Fruit fly (Drosophila melanogaster) whole organism, embryonic: Measurements from ENCODE around the gene Polr1D.

Experiments used
- BEAF-32 ChIP-seq: fragments of 200-800 bp; sonication (Bioruptor generic); optimal IDR thresholded peaks from 3 replicates; lab custom pipeline; 2017; ENCODE audit warnings: missing biosample characterization, missing genetic modification characterization, mild to moderate bottlenecking, moderate library complexity, missing genetic modification reagents
- CG10209 ChIP-seq: fragments of 200-800 bp; sonication (Bioruptor generic); optimal IDR thresholded peaks from 3 replicates; lab custom pipeline; 2017; ENCODE audit warnings: missing biosample characterization, mild to moderate bottlenecking, missing genetic modification characterization, missing genetic modification reagents
- CG10321 ChIP-seq: fragments of 200-800 bp; sonication (Bioruptor generic); IDR thresholded peaks from 2 replicates; pipeline ENCODE4 v1.3.6; 2022; ENCODE audit warnings: missing biosample characterization, missing genetic modification characterization
- CG10543 ChIP-seq: fragments of 200-800 bp; sonication (Bioruptor generic); optimal IDR thresholded peaks from 3 replicates; lab custom pipeline; 2017; ENCODE audit warnings: missing biosample characterization, mild to moderate bottlenecking, missing genetic modification characterization, moderate library complexity
- CG15269 ChIP-seq: fragments of 200-800 bp; sonication (Bioruptor generic); optimal IDR thresholded peaks from 2 replicates; lab custom pipeline; 2018; ENCODE audit warnings: missing biosample characterization, mild to moderate bottlenecking, missing genetic modification characterization, moderate library complexity
- CG16779 ChIP-seq: fragments of 200-800 bp; sonication (Bioruptor generic); IDR thresholded peaks from 2 replicates; pipeline ENCODE4 v1.3.6; 2022; ENCODE audit warnings: missing biosample characterization, missing genetic modification characterization
- CG16863 ChIP-seq: fragments of 200-800 bp; sonication (Bioruptor generic); optimal IDR thresholded peaks from 3 replicates; lab custom pipeline; 2016; ENCODE audit warnings: missing biosample characterization, missing genetic modification characterization
- CG2202 ChIP-seq: fragments of 200-800 bp; sonication (Bioruptor generic); optimal IDR thresholded peaks from 2 replicates; lab custom pipeline; 2018; ENCODE audit warnings: missing biosample characterization, mild to moderate bottlenecking, missing genetic modification characterization
- CG31365 ChIP-seq: fragments of 200-800 bp; sonication (Bioruptor generic); optimal IDR thresholded peaks from 2 replicates; lab custom pipeline; 2018; ENCODE audit warnings: missing biosample characterization, mild to moderate bottlenecking, missing genetic modification characterization
- CG32532 ChIP-seq: fragments of 200-800 bp; sonication (Bioruptor generic); IDR thresholded peaks from 2 replicates; pipeline ENCODE4 v1.3.6; 2022; ENCODE audit warnings: missing biosample characterization, missing genetic modification characterization
- CG34224 ChIP-seq: fragments of 200-800 bp; sonication (Bioruptor generic); IDR thresholded peaks from 3 replicates; pipeline ENCODE4 v1.3.6; 2022; ENCODE audit warnings: missing biosample characterization, missing genetic modification characterization; ENCODE audit not compliant: partially characterized antibody
- CG34376 ChIP-seq: fragments of 200-800 bp; sonication (Bioruptor generic); optimal IDR thresholded peaks from 2 replicates; lab custom pipeline; 2018; ENCODE audit warnings: missing biosample characterization, mild to moderate bottlenecking, missing genetic modification characterization
- CG3726 ChIP-seq: fragments of 200-800 bp; sonication (Bioruptor generic); IDR thresholded peaks from 3 replicates; pipeline ENCODE4, ENCODE4 v1.3.6; 2022; ENCODE audit warnings: missing biosample characterization, missing genetic modification characterization
- CG6272 ChIP-seq: fragments of 200-800 bp; sonication (Bioruptor generic); IDR thresholded peaks from 2 replicates; pipeline ENCODE4 v1.3.6; 2022; ENCODE audit warnings: missing biosample characterization, missing genetic modification characterization
- CG7963 ChIP-seq: fragments of 200-800 bp; sonication (Bioruptor generic); IDR thresholded peaks from 3 replicates; pipeline ENCODE4 v1.3.6; 2022; ENCODE audit warnings: missing biosample characterization, missing genetic modification characterization; ENCODE audit not compliant: partially characterized antibody
- CG9437 ChIP-seq: fragments of 200-800 bp; sonication (Bioruptor generic); optimal IDR thresholded peaks from 2 replicates; lab custom pipeline; 2018; ENCODE audit warnings: missing biosample characterization, mild to moderate bottlenecking, missing genetic modification characterization
- CG9727 ChIP-seq: fragments of 200-800 bp; sonication (Bioruptor generic); optimal IDR thresholded peaks from 3 replicates; lab custom pipeline; 2017; ENCODE audit warnings: missing biosample characterization, mild to moderate bottlenecking, missing genetic modification characterization
- Chrac-16 ChIP-seq: fragments of 200-800 bp; sonication (Bioruptor generic); optimal IDR thresholded peaks from 3 replicates; lab custom pipeline; 2016; ENCODE audit warnings: missing biosample characterization, missing genetic modification characterization
- CoRest ChIP-seq: fragments of 200-800 bp; sonication (Bioruptor generic); optimal IDR thresholded peaks from 3 replicates; lab custom pipeline; 2018; ENCODE audit warnings: missing biosample characterization, mild to moderate bottlenecking, missing genetic modification characterization, moderate library complexity
- CrebB ChIP-seq: fragments of 200-800 bp; sonication (Bioruptor generic); optimal IDR thresholded peaks from 3 replicates; lab custom pipeline; 2018; ENCODE audit warnings: missing biosample characterization, mild to moderate bottlenecking, missing genetic modification characterization
- Dp ChIP-seq: fragments of 200-800 bp; sonication (Bioruptor generic); optimal IDR thresholded peaks from 2 replicates; lab custom pipeline; 2018; ENCODE audit warnings: missing biosample characterization, mild to moderate bottlenecking, missing genetic modification characterization, moderate library complexity
- Ets97D ChIP-seq: fragments of 200-800 bp; sonication (Bioruptor generic); optimal IDR thresholded peaks from 3 replicates; lab custom pipeline; 2016; ENCODE audit warnings: missing biosample characterization, missing genetic modification characterization
- Fer1 ChIP-seq: fragments of 200-800 bp; sonication (Bioruptor generic); optimal IDR thresholded peaks from 2 replicates; lab custom pipeline; 2017; ENCODE audit warnings: missing biosample characterization, mild to moderate bottlenecking, missing genetic modification characterization
- GATAe ChIP-seq: fragments of 200-800 bp; sonication (Bioruptor generic); conservative IDR thresholded peaks from 2 replicates; pipeline ENCODE4 v1.3.6; 2022; ENCODE audit warnings: missing biosample characterization, missing genetic modification characterization
- Gug ChIP-seq: fragments of 200-800 bp; sonication (Bioruptor generic); IDR thresholded peaks from 4 replicates; pipeline ENCODE4 v1.3.6; 2022; ENCODE audit warnings: missing biosample characterization, missing genetic modification characterization
- Kr ChIP-seq: fragments of 200-800 bp; sonication (Bioruptor generic); optimal IDR thresholded peaks from 2 replicates; lab custom pipeline; 2017; ENCODE audit warnings: missing biosample characterization, mild to moderate bottlenecking, missing genetic modification characterization
- NK7.1 ChIP-seq: fragments of 200-800 bp; sonication (Bioruptor generic); optimal IDR thresholded peaks from 3 replicates; lab custom pipeline; 2016; ENCODE audit warnings: missing biosample characterization, missing genetic modification characterization
- Sin3A ChIP-seq: fragments of >200 bp; optimal IDR thresholded peaks from 2 replicates; lab custom pipeline; 2018
- Sox102F ChIP-seq: fragments of 200-800 bp; sonication (Bioruptor generic); optimal IDR thresholded peaks from 2 replicates; lab custom pipeline; 2018; ENCODE audit warnings: missing biosample characterization, mild to moderate bottlenecking, missing genetic modification characterization, moderate library complexity
- Sry-β ChIP-seq: fragments of 200-800 bp; sonication (Bioruptor generic); optimal IDR thresholded peaks from 2 replicates; lab custom pipeline; 2018; ENCODE audit warnings: missing biosample characterization, mild to moderate bottlenecking, missing genetic modification characterization, moderate library complexity
- Sry-δ ChIP-seq: fragments of 200-800 bp; sonication (Bioruptor generic); optimal IDR thresholded peaks from 2 replicates; lab custom pipeline; 2016; ENCODE audit warnings: missing biosample characterization, missing genetic modification characterization
- Trl ChIP-seq, 3 experiments: fragments of >200 bp in 2 of 3; fragments of 200-800 bp in 1 of 3; sonication (Bioruptor generic) in 1 of 3; optimal IDR thresholded peaks; 2 replicates in 1 of 3; 3 replicates in 2 of 3; lab custom pipeline; 2016 to 2017; ENCODE audit warnings: missing biosample characterization in 1 of 3, missing genetic modification characterization in 1 of 3
- Xbp1 ChIP-seq: fragments of 200-800 bp; sonication (Bioruptor generic); optimal IDR thresholded peaks from 3 replicates; lab custom pipeline; 2016; ENCODE audit warnings: missing biosample characterization, mild to moderate bottlenecking, missing genetic modification characterization
- aop ChIP-seq: fragments of 200-800 bp; sonication (Bioruptor generic); IDR thresholded peaks from 2 replicates; pipeline ENCODE4 v1.3.6; 2022; ENCODE audit warnings: missing biosample characterization, missing genetic modification characterization
- disco-r ChIP-seq: fragments of 200-800 bp; sonication (Bioruptor generic); optimal IDR thresholded peaks from 2 replicates; lab custom pipeline; 2016; ENCODE audit warnings: missing biosample characterization, missing genetic modification characterization
- dpn ChIP-seq, 2 experiments: fragments of 200-800 bp; sonication (Bioruptor generic); optimal IDR thresholded peaks; 3 replicates each; lab custom pipeline; 2016; ENCODE audit warnings: missing biosample characterization in 2 of 2, missing genetic modification characterization in 2 of 2
- ewg ChIP-seq: fragments of 200-800 bp; sonication (Bioruptor generic); optimal IDR thresholded peaks from 3 replicates; lab custom pipeline; 2017; ENCODE audit warnings: mild to moderate bottlenecking, missing biosample characterization, missing genetic modification reagents, missing genetic modification characterization
- gcm ChIP-seq: fragments of 200-800 bp; sonication (Bioruptor generic); optimal IDR thresholded peaks from 2 replicates; lab custom pipeline; 2019; ENCODE audit warnings: missing biosample characterization, mild to moderate bottlenecking, missing genetic modification characterization, moderate library complexity
- ham ChIP-seq: fragments of 200-800 bp; sonication (Bioruptor generic); IDR thresholded peaks from 2 replicates; pipeline ENCODE4 v1.3.6; 2022; ENCODE audit warnings: missing biosample characterization, missing genetic modification characterization
- maf-S ChIP-seq: fragments of 200-800 bp; sonication (Bioruptor generic); optimal IDR thresholded peaks from 2 replicates; lab custom pipeline; 2016; ENCODE audit warnings: missing biosample characterization, missing genetic modification characterization
- nerfin-2 ChIP-seq: fragments of 200-800 bp; sonication (Bioruptor generic); IDR thresholded peaks from 2 replicates; pipeline ENCODE4 v1.3.6; 2022; ENCODE audit warnings: missing biosample characterization, missing genetic modification characterization; ENCODE audit not compliant: partially characterized antibody
- pfk ChIP-seq: fragments of 200-800 bp; sonication (Bioruptor generic); optimal IDR thresholded peaks from 2 replicates; lab custom pipeline; 2018; ENCODE audit warnings: missing biosample characterization, mild to moderate bottlenecking, missing genetic modification characterization, moderate library complexity
- phol ChIP-seq: fragments of 200-800 bp; sonication (Bioruptor generic); optimal IDR thresholded peaks from 3 replicates; lab custom pipeline; 2018; ENCODE audit warnings: missing biosample characterization, mild to moderate bottlenecking, missing genetic modification characterization, moderate library complexity
- prd ChIP-seq, 3 experiments: fragments of >200 bp in 2 of 3; fragments of 200-800 bp in 1 of 3; sonication (Bioruptor generic) in 1 of 3; optimal IDR thresholded peaks in 2 of 3; IDR thresholded peaks in 1 of 3; 2 replicates in 2 of 3; 3 replicates in 1 of 3; pipeline versions ENCODE4 v1.3.6 to Lab custom; 2017 to 2022; ENCODE audit warnings: missing biosample characterization in 1 of 3, missing genetic modification characterization in 1 of 3
- sens-2 ChIP-seq: fragments of 200-800 bp; sonication (Bioruptor generic); IDR thresholded peaks from 2 replicates; pipeline ENCODE4 v1.3.6; 2022; ENCODE audit warnings: missing biosample characterization, missing genetic modification characterization
- tx ChIP-seq: fragments of 200-800 bp; sonication (Bioruptor generic); optimal IDR thresholded peaks from 2 replicates; lab custom pipeline; 2016; ENCODE audit warnings: missing biosample characterization, missing genetic modification characterization
- wek ChIP-seq: fragments of 200-800 bp; sonication (Bioruptor generic); optimal IDR thresholded peaks from 3 replicates; lab custom pipeline; 2018; ENCODE audit warnings: missing biosample characterization, mild to moderate bottlenecking, missing genetic modification characterization, moderate library complexity
- zfh2 ChIP-seq: fragments of 200-800 bp; sonication (Bioruptor generic); optimal IDR thresholded peaks from 2 replicates; lab custom pipeline; 2016; ENCODE audit warnings: missing biosample characterization, missing genetic modification characterization

The Polr1D gene

DNA sequence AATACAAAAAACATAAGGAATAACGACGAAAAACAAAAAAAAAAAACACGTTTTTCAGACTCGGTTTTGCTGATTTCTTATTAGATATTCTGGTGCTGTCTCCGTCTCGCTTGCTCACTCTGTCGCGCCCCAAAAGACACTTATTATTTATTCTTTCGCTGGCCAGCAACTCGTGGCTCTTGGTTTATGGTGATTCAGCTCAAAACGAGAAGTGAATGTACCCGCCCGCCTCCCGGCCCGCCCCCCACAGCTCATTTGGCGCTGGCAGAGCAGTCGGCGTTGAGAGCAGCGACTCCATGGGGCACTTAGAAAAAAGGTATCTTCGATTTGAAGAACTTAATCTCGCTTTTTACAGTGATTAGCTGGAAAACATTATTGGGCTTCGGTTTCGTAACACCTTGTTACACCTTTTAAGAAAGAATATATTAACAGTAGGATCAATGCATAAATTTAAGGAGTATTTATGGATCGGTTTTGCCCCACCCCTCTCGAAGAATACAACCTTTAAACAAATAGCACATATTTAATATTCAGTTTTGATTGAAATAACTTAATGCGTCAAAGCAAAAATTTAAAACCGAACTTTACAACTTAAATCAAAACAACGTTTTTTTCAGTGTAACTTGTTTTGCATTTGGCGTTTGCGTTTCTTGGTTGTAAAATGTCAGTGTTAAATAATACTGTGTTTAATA, 6.5 kb upstream of the Polr1D start (continued):
- peak; percentile 70 for TF ChIP-seq CG10209 (GFP tag; lab: Kevin White, UChicago)
- TF ChIP-seq CG15269 (tag; lab: Kevin White, UChicago), result peak; percentile 77
- TF ChIP-seq wek (GFP tag; lab: Kevin White, UChicago), result peak; percentile 31
- peak; percentile 51 for TF ChIP-seq ewg (GFP tag; lab: Kevin White, UChicago)
- TF ChIP-seq Xbp1 (GFP tag; lab: Kevin White, UChicago), result peak; percentile 73
- no peak for TF ChIP-seq BEAF-32 (GFP tag; lab: Kevin White, UChicago)
- peak; percentile 67 for TF ChIP-seq CG32532 (GFP tag; lab: Robert Waterston, UW)
- no peak for TF ChIP-seq CG31365
- TF ChIP-seq CG2202 (tag; lab: Kevin White, UChicago), result peak; percentile 73
- peak; percentile 67 for TF ChIP-seq gcm (GFP tag; lab: Kevin White, UChicago)
- peak; percentile 80 for TF ChIP-seq phol (tag; lab: Kevin White, UChicago)
- peak; percentile 48 for TF ChIP-seq CrebB
- peak; percentile 59 for TF ChIP-seq CG10543 (GFP tag; lab: Kevin White, UChicago)
- peak; percentile 58 for TF ChIP-seq Sox102F
- no peak for TF ChIP-seq aop (GFP tag; lab: Robert Waterston, UW)
- TF ChIP-seq CG3726 (GFP tag; lab: Robert Waterston, UW), result no peak
- no peak for TF ChIP-seq CG10321 (GFP tag; lab: Robert Waterston, UW)
- TF ChIP-seq Kr (GFP tag; lab: Kevin White, UChicago), result no peak
- peak; percentile 45 for TF ChIP-seq CG16863
- TF ChIP-seq pfk (GFP tag; lab: Kevin White, UChicago), result no peak
- peak; percentile 75 for TF ChIP-seq Fer1 (GFP tag; lab: Kevin White, UChicago)
- TF ChIP-seq CG16779 (GFP tag; lab: Robert Waterston, UW), result no peak
- TF ChIP-seq CG6272 (GFP tag; lab: Robert Waterston, UW), result no peak
- TF ChIP-seq nerfin-2, result no peak
- TF ChIP-seq Chrac-16 (GFP tag; lab: Kevin White, UChicago), result peak; percentile 65
- TF ChIP-seq Sry-δ (GFP tag; lab: Kevin White, UChicago), result peak; percentile 19
- no peak for TF ChIP-seq CG7963 (GFP tag; lab: Robert Waterston, UW)
- peak; percentile 26 for TF ChIP-seq CG34376
- TF ChIP-seq dpn (GFP tag; optimal IDR thresholded peaks at IDR 0.05; lab: Kevin White, UChicago), result peak; percentile 74 to 80
- no peak for TF ChIP-seq GATAe
- TF ChIP-seq CoRest (tag; lab: Kevin White, UChicago), result peak; percentile 87
- peak; percentile 7 for TF ChIP-seq Ets97D (GFP tag; lab: Kevin White, UChicago)
- peak; percentile 55 for TF ChIP-seq NK7.1 (GFP tag; lab: Kevin White, UChicago)
- no peak for TF ChIP-seq Sin3A
- TF ChIP-seq Gug, result peak; percentile 48; the same call in 1 of the 4 replicates
- TF ChIP-seq sens-2, result no peak
- TF ChIP-seq maf-S, result peak; percentile 56
- no peak for TF ChIP-seq Trl (optimal IDR thresholded peaks at IDR 0.05; lab: Kevin White, UChicago)
- peak; percentile 81 for TF ChIP-seq Trl (GFP tag; optimal IDR thresholded peaks at IDR 0.05; lab: Kevin White, UChicago)
- no peak for TF ChIP-seq CG34224 (GFP tag; lab: Robert Waterston, UW)
- TF ChIP-seq Dp (GFP tag; lab: Kevin White, UChicago), result no peak
- TF ChIP-seq CG9727, result peak; percentile 85
- peak; percentile 53 for TF ChIP-seq tx (GFP tag; lab: Kevin White, UChicago)
- TF ChIP-seq disco-r (GFP tag; lab: Kevin White, UChicago), result peak; percentile 34
- TF ChIP-seq zfh2 (GFP tag; lab: Kevin White, UChicago), result peak; percentile 66
- TF ChIP-seq CG9437 (GFP tag; lab: Kevin White, UChicago), result peak; percentile 77
- TF ChIP-seq ham (GFP tag; lab: Robert Waterston, UW), result no peak
- TF ChIP-seq Sry-β (GFP tag; lab: Kevin White, UChicago), result peak; percentile 27
- no peak for TF ChIP-seq prd (optimal IDR thresholded peaks at IDR 0.05; lab: Kevin White, UChicago)
- peak; percentile 58; the same call in 2 of the 3 replicates for TF ChIP-seq prd (GFP tag; IDR thresholded peaks at IDR 0.05; lab: Robert Waterston, UW)
